Fruit fly (Drosophila melanogaster): ENCODE measurements around the gene Mst84Db.
A peak's percentile ranks its signal among the peaks of the same experiment; 100 is the strongest.

The Mst84Db gene

DNA sequence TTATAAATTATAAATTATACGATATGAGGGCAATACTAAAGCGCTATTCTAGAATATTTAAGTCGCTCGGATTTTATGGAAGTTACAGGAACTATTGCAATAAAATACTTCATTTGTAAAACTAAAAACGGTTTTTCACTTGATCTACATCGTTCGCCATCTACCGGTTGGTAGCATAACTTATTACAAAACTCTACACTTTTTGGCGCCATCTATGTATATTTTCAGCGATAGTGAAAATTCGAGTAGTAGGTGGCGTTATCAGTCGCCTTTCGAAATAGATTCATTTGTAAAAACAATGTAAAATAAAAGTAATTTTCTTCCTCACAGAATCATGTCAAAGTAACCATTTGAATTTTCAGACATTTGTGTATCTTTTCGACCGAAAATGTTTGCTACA lies 19.0 kb downstream of the Mst84Db start, which contains the start of gene nxf4 (continued):
- TF ChIP-seq fu2 (GFP tag; optimal IDR thresholded peaks at IDR 0.05) (peak; percentile 62), Tbp (GFP tag; optimal IDR thresholded peaks at IDR 0.05) (no peak), CG14441 (GFP tag; IDR thresholded peaks at IDR 0.05) (peak; percentile 65), ssp (GFP tag; IDR thresholded peaks at IDR 0.05) (peak; percentile 51; the same call in 1 of the 2 replicates), CG17328 (GFP tag; IDR thresholded peaks at IDR 0.05) (peak; percentile 56), ind (GFP tag; optimal IDR thresholded peaks at IDR 0.05) (peak; percentile 72), CG2678 (tag; optimal IDR thresholded peaks at IDR 0.05) (peak; percentile 50), repo (GFP tag; optimal IDR thresholded peaks at IDR 0.05) (peak; percentile 65), CG17568 (GFP tag; optimal IDR thresholded peaks at IDR 0.05) (no peak), Ets97D (GFP tag; optimal IDR thresholded peaks at IDR 0.05) (peak; percentile 17), tin (GFP tag; optimal IDR thresholded peaks at IDR 0.05) (peak; percentile 76), ap (GFP tag; IDR thresholded peaks at IDR 0.05) (no peak), NfI (GFP tag; optimal IDR thresholded peaks at IDR 0.05) (peak; percentile 81), Sry-β (GFP tag; optimal IDR thresholded peaks at IDR 0.05) (peak; percentile 0), lmd (GFP tag; IDR thresholded peaks at IDR 0.05) (peak; percentile 81), HLH54F (GFP tag; optimal IDR thresholded peaks at IDR 0.05) (peak; percentile 68), CG4424 (GFP tag; optimal IDR thresholded peaks at IDR 0.05) (peak; percentile 83), CG30403 (GFP tag; optimal IDR thresholded peaks at IDR 0.05) (peak; percentile 84), scrt (GFP tag; optimal IDR thresholded peaks at IDR 0.05) (no peak), CG6654 (GFP tag; optimal IDR thresholded peaks at IDR 0.05) (peak; percentile 41), Fer3 (tag; optimal IDR thresholded peaks at IDR 0.05) (peak; percentile 59), CG14860 (GFP tag; IDR thresholded peaks at IDR 0.05; ENCODE audit: partially characterized antibody) (no peak), ac (GFP tag; optimal IDR thresholded peaks at IDR 0.05) (peak; percentile 20), CG12744 (GFP tag; optimal IDR thresholded peaks at IDR 0.05) (peak; percentile 34), Dek (tag; optimal IDR thresholded peaks at IDR 0.05) (peak; percentile 54), hkb (optimal IDR thresholded peaks at IDR 0.05) (peak; percentile 70), hkb (GFP tag; IDR thresholded peaks at IDR 0.05) (no peak), B-H2 (GFP tag; optimal IDR thresholded peaks at IDR 0.05) (peak; percentile 45), CG6254 (GFP tag; optimal IDR thresholded peaks at IDR 0.05) (no peak), pum (GFP tag; optimal IDR thresholded peaks at IDR 0.05) (peak; percentile 84), Ravus (GFP tag; IDR thresholded peaks at IDR 0.05) (no peak), HmgZ (tag; optimal IDR thresholded peaks at IDR 0.05) (peak; percentile 71), ken (GFP tag; IDR thresholded peaks at IDR 0.05) (peak; percentile 84), cad (GFP tag; optimal IDR thresholded peaks at IDR 0.05) (no peak), CG8944 (GFP tag; optimal IDR thresholded peaks at IDR 0.05) (peak; percentile 79), esg (GFP tag; conservative IDR thresholded peaks at IDR 0.05) (peak; percentile 28; the same call in 1 of the 2 replicates), CG33213 (GFP tag; optimal IDR thresholded peaks at IDR 0.05) (peak; percentile 92), tap (tag; optimal IDR thresholded peaks at IDR 0.05) (no peak), CG18262 (tag; optimal IDR thresholded peaks at IDR 0.05) (no peak), Sox100B (GFP tag; optimal IDR thresholded peaks at IDR 0.05) (no peak), en (GFP tag; optimal IDR thresholded peaks at IDR 0.05) (peak; percentile 74), pita (GFP tag; optimal IDR thresholded peaks at IDR 0.05) (peak; percentile 46), pan (optimal IDR thresholded peaks at IDR 0.05) (no peak), pan (GFP tag; optimal IDR thresholded peaks at IDR 0.05 in 1 of 2, IDR thresholded peaks at IDR 0.05 in 1 of 2) (peak in 1 of 2 experiments; percentile 60), CG17359 (tag; optimal IDR thresholded peaks at IDR 0.05) (peak; percentile 60), Ets65A (GFP tag) (peak; percentile 99), lbe (GFP tag; optimal IDR thresholded peaks at IDR 0.05) (no peak), Sry-δ (GFP tag; optimal IDR thresholded peaks at IDR 0.05) (peak; percentile 30), Atf6 (GFP tag; IDR thresholded peaks at IDR 0.05) (0 out of 2 replicates have a peak, but pooled peaks have one; percentile 17), CG15696 (tag; optimal IDR thresholded peaks at IDR 0.05) (peak; percentile 84), crc (GFP tag; optimal IDR thresholded peaks at IDR 0.05) (peak; percentile 51), CG14667 (GFP tag; IDR thresholded peaks at IDR 0.05) (peak; percentile 49), CTCF (GFP tag; optimal IDR thresholded peaks at IDR 0.05) (peak; percentile 98)
